Fruit fly (Drosophila melanogaster): Measurements from ENCODE around the gene cdi.

The cdi gene

DNA sequence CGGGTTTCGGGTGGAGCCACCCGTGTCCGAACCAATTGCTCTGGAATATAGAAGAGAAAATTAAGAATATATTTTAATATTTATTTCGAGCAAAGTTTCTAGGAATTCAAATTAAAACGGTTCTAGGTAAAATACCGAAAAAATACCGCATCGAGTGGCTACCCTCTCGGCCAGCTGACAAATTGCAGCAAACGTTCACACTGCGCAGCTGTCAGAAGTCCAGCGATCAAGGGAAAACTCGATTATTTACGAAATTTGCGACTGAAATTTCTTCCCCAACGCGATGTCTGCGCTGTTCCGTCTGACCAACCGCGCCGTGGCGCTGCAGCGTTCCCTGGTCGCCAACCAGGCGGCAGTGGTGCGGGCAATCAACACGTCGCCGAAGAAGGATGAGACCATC, 66.9 kb downstream of the cdi start, which contains the start of gene NP15.6:
Gene NP15.6 (plus strand): TSS at position 204 of the 400 bp plus-strand sequence.
- TF ChIP-seq tai (GFP tag; optimal IDR thresholded peaks at IDR 0.05) (no peak), brk (GFP tag; optimal IDR thresholded peaks at IDR 0.05) (no peak), fru (GFP tag; optimal IDR thresholded peaks at IDR 0.05) (no peak), foxo (GFP tag; optimal IDR thresholded peaks at IDR 0.05) (no peak), lola (GFP tag; optimal IDR thresholded peaks at IDR 0.05) (no peak), Mio (GFP tag; optimal IDR thresholded peaks at IDR 0.05) (no peak), Jra (GFP tag; optimal IDR thresholded peaks at IDR 0.05) (no peak), OdsH (GFP tag; optimal IDR thresholded peaks at IDR 0.05) (no peak), woc (GFP tag; optimal IDR thresholded peaks at IDR 0.05) (no peak), Hr83 (GFP tag; optimal IDR thresholded peaks at IDR 0.05; ENCODE audit: poor library complexity, severe bottlenecking) (no peak), CrebA (GFP tag; optimal IDR thresholded peaks at IDR 0.05; ENCODE audit: borderline replicate concordance) (no peak), psq (GFP tag; optimal IDR thresholded peaks at IDR 0.05) (no peak), HLH106 (tag; optimal IDR thresholded peaks at IDR 0.05) (no peak), dmrt93B (GFP tag; optimal IDR thresholded peaks at IDR 0.05) (no peak), Sp1 (GFP tag; optimal IDR thresholded peaks at IDR 0.05) (no peak), Hnf4 (GFP tag; optimal IDR thresholded peaks at IDR 0.05) (no peak)

DNA sequence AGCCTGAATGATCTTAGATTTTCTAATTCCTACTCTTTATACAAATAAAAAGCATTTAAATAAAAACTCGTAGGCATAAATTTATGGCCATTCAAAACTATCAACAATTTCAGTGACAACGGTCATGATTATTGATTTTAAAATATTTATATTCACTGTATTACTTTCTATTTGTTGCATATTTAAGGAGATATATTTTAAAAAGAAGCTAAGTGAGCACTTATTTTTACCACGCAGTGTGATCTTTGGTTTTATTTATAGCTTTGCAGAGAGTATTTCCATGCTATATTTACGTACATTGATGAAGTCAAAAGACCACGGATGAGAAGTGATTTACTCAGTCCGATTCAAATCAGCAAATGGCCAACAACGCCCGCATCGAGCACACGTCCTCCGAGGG, 69.3 kb downstream of the cdi start, which contains the start of gene CG14285:
Gene CG14285 (plus strand): TSS at position 339 of the 400 bp plus-strand sequence.
- TF ChIP-seq sv (GFP tag; optimal IDR thresholded peaks at IDR 0.05) (no peak), Sp1 (GFP tag; optimal IDR thresholded peaks at IDR 0.05) (no peak)

DNA sequence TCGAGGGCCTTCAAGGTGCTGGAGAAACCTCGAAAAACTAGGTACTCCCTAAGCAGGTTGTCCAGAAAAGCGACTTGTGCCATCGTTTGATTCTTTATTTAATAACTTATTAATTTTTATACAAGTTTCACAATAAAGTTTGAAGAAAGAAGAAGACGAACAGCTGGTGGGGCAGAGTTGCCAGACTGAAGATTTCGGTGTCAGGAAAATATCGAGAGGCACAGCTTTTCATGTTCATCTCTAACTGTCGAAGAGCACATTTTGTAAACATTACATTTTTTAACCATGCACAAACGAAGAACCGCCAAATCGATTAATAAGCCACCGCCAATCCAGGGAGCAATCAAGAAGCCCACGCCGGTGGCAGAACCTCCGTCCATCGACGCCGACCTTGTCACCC, 70.2 kb downstream of the cdi start, which contains the start of the genes CG6005 and CG14286:
Gene CG6005 (minus strand): TSS at position 169 of the 400 bp plus-strand sequence.
Gene CG14286 (plus strand): TSS at position 231 of the 400 bp plus-strand sequence.
- peak; percentile 2 for TF ChIP-seq Sp1 (GFP tag; optimal IDR thresholded peaks at IDR 0.05)
- peak; percentile 39 for TF ChIP-seq fru (GFP tag; optimal IDR thresholded peaks at IDR 0.05)
- peak; percentile 49 for TF ChIP-seq ey (GFP tag; optimal IDR thresholded peaks at IDR 0.05)
- no peak for TF ChIP-seq N (GFP tag; optimal IDR thresholded peaks at IDR 0.05)
- peak; percentile 66 for TF ChIP-seq rgr (GFP tag; optimal IDR thresholded peaks at IDR 0.05)
- TF ChIP-seq sage (GFP tag; optimal IDR thresholded peaks at IDR 0.05), result no peak
- no peak for TF ChIP-seq Abd-B (GFP tag; optimal IDR thresholded peaks at IDR 0.05)
- TF ChIP-seq CrebA (GFP tag; optimal IDR thresholded peaks at IDR 0.05; ENCODE audit: borderline replicate concordance), result no peak
- TF ChIP-seq Hnf4 (GFP tag; optimal IDR thresholded peaks at IDR 0.05), result no peak
- TF ChIP-seq brk (GFP tag; optimal IDR thresholded peaks at IDR 0.05), result no peak
- peak; percentile 17 for TF ChIP-seq HLH106 (tag; optimal IDR thresholded peaks at IDR 0.05)
- no peak for TF ChIP-seq Dif (GFP tag; optimal IDR thresholded peaks at IDR 0.05; ENCODE audit: partially characterized antibody)
- TF ChIP-seq dsf (GFP tag; optimal IDR thresholded peaks at IDR 0.05; ENCODE audit: borderline replicate concordance), result no peak
- TF ChIP-seq GATAd (GFP tag; optimal IDR thresholded peaks at IDR 0.05), result no peak
- TF ChIP-seq woc (GFP tag; optimal IDR thresholded peaks at IDR 0.05), result no peak
- no peak for TF ChIP-seq lola (GFP tag; optimal IDR thresholded peaks at IDR 0.05)
- TF ChIP-seq Jra (GFP tag; optimal IDR thresholded peaks at IDR 0.05), result no peak
- TF ChIP-seq dl (GFP tag; optimal IDR thresholded peaks at IDR 0.05; ENCODE audit: insufficient read depth in 1 of 2, partially characterized antibody in 2 of 2), result no peak
- no peak for TF ChIP-seq Myc (optimal IDR thresholded peaks at IDR 0.05)
- no peak for TF ChIP-seq Dfd (GFP tag; optimal IDR thresholded peaks at IDR 0.05)
- peak; percentile 26 for TF ChIP-seq psq (GFP tag; optimal IDR thresholded peaks at IDR 0.05)
- no peak for TF ChIP-seq Vsx2 (GFP tag; optimal IDR thresholded peaks at IDR 0.05; ENCODE audit: partially characterized antibody)
- TF ChIP-seq br (GFP tag; optimal IDR thresholded peaks at IDR 0.05), result peak; percentile 46
- TF ChIP-seq sv (GFP tag; optimal IDR thresholded peaks at IDR 0.05), result peak; percentile 41
- TF ChIP-seq Hr83 (GFP tag; optimal IDR thresholded peaks at IDR 0.05; ENCODE audit: poor library complexity, severe bottlenecking), result peak; percentile 73
- TF ChIP-seq h (GFP tag; optimal IDR thresholded peaks at IDR 0.05), result peak; percentile 49
- no peak for TF ChIP-seq Rel (GFP tag; optimal IDR thresholded peaks at IDR 0.05)
- TF ChIP-seq Rel (tag; optimal IDR thresholded peaks at IDR 0.05), result no peak
- TF ChIP-seq CG9705 (GFP tag; optimal IDR thresholded peaks at IDR 0.05), result no peak
- peak in 1 of 2 experiments; percentile 67 for TF ChIP-seq foxo (GFP tag; optimal IDR thresholded peaks at IDR 0.05)
- TF ChIP-seq OdsH (GFP tag; optimal IDR thresholded peaks at IDR 0.05), result peak; percentile 47
- TF ChIP-seq tai (GFP tag; optimal IDR thresholded peaks at IDR 0.05), result no peak
- no peak for TF ChIP-seq dmrt93B (GFP tag; optimal IDR thresholded peaks at IDR 0.05)
- no peak for TF ChIP-seq Hr78 (GFP tag; optimal IDR thresholded peaks at IDR 0.05)
